Worm (Caenorhabditis elegans): ENCODE data around the gene fipr-21.
A peak's percentile ranks its signal among the peaks of the same experiment; 100 is the strongest.

Gene fipr-21

DNA sequence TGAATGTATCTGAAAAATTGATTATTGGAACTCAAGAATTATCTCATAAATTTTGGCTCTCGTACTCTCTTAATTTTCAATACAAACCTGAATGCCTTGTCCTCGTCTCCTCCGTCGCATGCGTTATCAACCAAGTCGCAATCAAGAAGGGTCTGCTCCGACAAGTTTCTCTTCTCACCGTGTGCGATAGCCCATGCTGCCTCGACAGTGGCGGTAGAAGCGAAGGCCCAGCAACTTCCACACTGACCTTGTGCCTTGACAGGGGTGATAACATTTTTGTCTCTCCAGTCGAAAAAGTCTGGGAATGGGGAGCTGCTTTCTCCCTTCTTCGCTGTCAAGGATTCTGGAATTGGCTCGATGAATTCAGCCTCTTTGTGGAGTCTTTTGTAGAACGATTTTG, 35.7 kb downstream of the fipr-21 start:
- no peak for TF ChIP-seq lin-39 (tag; optimal IDR thresholded peaks at IDR 0.05)
- TF ChIP-seq elt-2 (tag; optimal IDR thresholded peaks at IDR 0.05): peak; percentile 64
- TF ChIP-seq pqm-1 (tag; optimal IDR thresholded peaks at IDR 0.05): peak; percentile 55

DNA sequence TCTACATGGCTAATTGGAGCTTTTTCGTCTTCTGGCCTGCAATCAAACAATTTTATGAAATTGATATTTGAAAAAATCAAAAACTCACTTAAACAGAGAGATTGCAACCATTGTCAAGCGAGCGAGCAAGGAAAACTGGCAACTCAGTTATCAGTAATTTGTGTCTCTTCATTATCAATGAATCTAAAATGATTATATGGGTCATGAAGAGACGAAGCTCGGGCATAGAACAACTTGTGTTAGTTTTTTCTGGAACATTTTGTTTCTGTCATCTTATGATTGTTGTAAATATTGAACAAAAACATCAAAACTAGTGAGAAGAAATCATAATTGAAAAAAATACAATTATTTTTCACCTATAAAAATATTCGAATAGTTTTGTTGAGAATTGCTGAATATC, 36.7 kb downstream of the fipr-21 start, which contains the start of gene R07E3.1:
Gene R07E3.1 (minus strand): TSS at position 176 of the 400 bp plus-strand sequence.
- TF ChIP-seq pha-4 (tag; optimal IDR thresholded peaks at IDR 0.05) (peak; percentile 59), pqm-1 (tag; optimal IDR thresholded peaks at IDR 0.05) (peak; percentile 79), elt-2 (tag; optimal IDR thresholded peaks at IDR 0.05) (peak; percentile 87), mdl-1 (tag; optimal IDR thresholded peaks at IDR 0.05) (no peak)

DNA sequence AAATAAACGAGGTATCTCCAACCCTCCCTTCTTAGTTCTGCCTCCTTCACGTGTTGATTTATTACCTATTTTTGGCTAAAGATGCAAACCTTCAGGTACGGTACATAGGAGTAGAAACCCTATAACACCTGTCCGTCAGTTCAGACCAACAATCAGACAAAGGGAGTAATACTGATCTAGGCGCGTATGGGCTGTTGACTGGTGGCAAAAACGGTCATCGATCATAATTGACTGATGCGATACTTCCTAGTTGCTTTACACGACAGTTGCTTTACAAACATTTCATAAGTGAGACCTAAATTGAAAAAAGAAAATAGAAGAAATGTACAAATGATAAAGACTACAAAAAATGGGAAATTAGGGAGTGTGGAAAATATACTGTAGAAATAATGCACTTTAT, 45.8 kb downstream of the fipr-21 start:
- no peak for TF ChIP-seq ama-1 (optimal IDR thresholded peaks at IDR 0.05)
- no peak for TF ChIP-seq ceh-82 (tag; optimal IDR thresholded peaks at IDR 0.05)
- peak; percentile 33 for TF ChIP-seq nhr-23 (tag; optimal IDR thresholded peaks at IDR 0.05)
- no peak for TF ChIP-seq nhr-12 (tag; optimal IDR thresholded peaks at IDR 0.05)
- TF ChIP-seq nhr-28 (tag; optimal IDR thresholded peaks at IDR 0.05): no peak
- TF ChIP-seq unc-62 (GFP tag; optimal IDR thresholded peaks at IDR 0.05): no peak
- no peak for TF ChIP-seq sea-2 (GFP tag; optimal IDR thresholded peaks at IDR 0.05)
- no peak for TF ChIP-seq ztf-4 (tag; optimal IDR thresholded peaks at IDR 0.05)

DNA sequence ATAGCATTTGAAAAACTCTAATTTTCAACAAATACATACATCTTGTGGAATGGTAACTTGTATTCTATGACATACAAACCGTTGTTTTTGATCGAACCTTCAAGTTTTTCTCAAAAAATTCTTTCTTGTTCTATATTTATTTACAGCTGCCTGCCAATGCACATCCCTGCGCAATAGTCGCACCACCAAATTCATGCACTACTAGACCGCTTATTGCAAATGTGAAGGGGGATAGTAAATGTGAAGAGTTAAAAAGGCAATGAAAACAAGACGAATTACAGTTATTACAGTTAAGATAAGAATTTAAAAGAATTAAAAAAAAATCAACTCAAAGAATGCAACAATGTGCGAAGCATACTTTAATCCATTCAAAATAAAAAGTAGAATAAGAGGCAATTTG, 49.5 kb downstream of the fipr-21 start:
- no peak for TF ChIP-seq ceh-16 (tag; optimal IDR thresholded peaks at IDR 0.05)
- TF ChIP-seq nhr-23 (tag; optimal IDR thresholded peaks at IDR 0.05): no peak
- no peak for TF ChIP-seq sea-2 (GFP tag; optimal IDR thresholded peaks at IDR 0.05)
- TF ChIP-seq mdl-1 (tag; optimal IDR thresholded peaks at IDR 0.05): no peak
- TF ChIP-seq fos-1 (tag; optimal IDR thresholded peaks at IDR 0.05): no peak
- TF ChIP-seq daf-12 (tag; optimal IDR thresholded peaks at IDR 0.05): no peak
